Worm (Caenorhabditis elegans): ENCODE data around the gene pbo-1.

DNA sequence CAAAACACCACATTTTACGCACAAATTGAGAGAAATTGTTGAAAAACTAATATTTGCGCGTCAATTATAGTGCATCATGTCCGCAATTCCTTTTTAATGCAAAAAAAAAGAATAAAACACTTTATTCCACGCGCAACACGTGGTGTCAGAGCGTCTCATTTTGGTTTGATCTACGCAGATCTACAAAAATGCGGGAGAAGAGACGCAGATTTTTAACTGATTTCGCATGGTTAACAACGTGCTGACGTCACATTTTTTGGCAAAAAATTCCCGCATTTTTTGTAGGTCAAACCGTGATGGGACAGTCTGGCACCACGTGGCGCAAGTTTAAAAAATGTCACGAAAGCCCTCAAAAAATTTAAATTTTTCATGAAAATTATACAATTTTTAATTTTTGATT lies 23.9 kb upstream of the pbo-1 start:
- no peak for TF ChIP-seq T22C8.4 (GFP tag; IDR thresholded peaks at IDR 0.05)
- no peak for TF ChIP-seq med-1 (GFP tag; optimal IDR thresholded peaks at IDR 0.05; ENCODE audit: insufficient read depth)
- no peak for TF ChIP-seq klf-2 (GFP tag; conservative IDR thresholded peaks at IDR 0.05)
- no peak for TF ChIP-seq ref-1 (GFP tag; conservative IDR thresholded peaks at IDR 0.05)
- TF ChIP-seq tab-1 (GFP tag; IDR thresholded peaks at IDR 0.05): no peak
- TF ChIP-seq cog-1 (tag; optimal IDR thresholded peaks at IDR 0.05): no peak
- TF ChIP-seq flt-1 (GFP tag; IDR thresholded peaks at IDR 0.05): no peak
- TF ChIP-seq ztf-29 (GFP tag; IDR thresholded peaks at IDR 0.05): no peak
- TF ChIP-seq ztf-23 (GFP tag; IDR thresholded peaks at IDR 0.05): no peak

Data from whole organism, midembryonic.